Worm (Caenorhabditis elegans) whole organism, midembryonic: ENCODE data around the gene Y75B8A.28.
A peak's percentile ranks its signal among the peaks of the same experiment; 100 is the strongest.

Experiments
- T22C8.4 ChIP-seq: fragments of 200-800 bp; sonication (Bioruptor generic); IDR thresholded peaks from 2 replicates; pipeline ENCODE4 v1.3.6; 2022; ENCODE audit warnings: missing genetic modification characterization, missing compliant biosample characterization
- flt-1 ChIP-seq: fragments of 200-800 bp; sonication (Bioruptor generic); IDR thresholded peaks from 2 replicates; pipeline ENCODE4 v1.3.6; 2022; ENCODE audit warnings: missing genetic modification characterization, missing compliant biosample characterization
- klf-2 ChIP-seq: fragments of 200-800 bp; sonication (Bioruptor generic); conservative IDR thresholded peaks from 2 replicates; pipeline ENCODE4 v1.3.6; 2022; ENCODE audit warnings: missing genetic modification reagents, missing genetic modification characterization, missing compliant biosample characterization
- med-1 ChIP-seq: sonication (generic microtip); optimal IDR thresholded peaks from 2 replicates; lab custom pipeline; 2017; ENCODE audit warnings: missing genetic modification characterization, mild to moderate bottlenecking, missing compliant biosample characterization, antibody characterized with exemption, missing genetic modification reagents; ENCODE audit not compliant: insufficient read depth
- tab-1 ChIP-seq: fragments of 200-800 bp; sonication (Bioruptor generic); IDR thresholded peaks from 2 replicates; pipeline ENCODE4 v1.3.6; 2022; ENCODE audit warnings: missing genetic modification characterization, missing compliant biosample characterization
- ztf-23 ChIP-seq: fragments of 200-800 bp; sonication (Bioruptor generic); IDR thresholded peaks from 2 replicates; pipeline ENCODE4 v1.3.6; 2022; ENCODE audit warnings: missing genetic modification reagents, missing genetic modification characterization, missing compliant biosample characterization
- ztf-29 ChIP-seq: fragments of 200-800 bp; sonication (Bioruptor generic); IDR thresholded peaks from 2 replicates; pipeline ENCODE4 v1.3.6; 2022; ENCODE audit warnings: missing genetic modification reagents, missing genetic modification characterization, missing compliant biosample characterization

- TF ChIP-seq T22C8.4 (peak; percentile 6; the same call in 1 of the 2 replicates), tab-1 (GFP tag; lab: Robert Waterston, UW) (no peak), ztf-29 (GFP tag; lab: Robert Waterston, UW) (no peak), med-1 (GFP tag; lab: Kevin White, UChicago) (no peak), klf-2 (0 out of 2 replicates have a peak, but pooled peaks have one; percentile 15), ztf-23 (GFP tag; lab: Robert Waterston, UW) (no peak), flt-1 (no peak)
Observed at ce11 chrIII:12367891-12368290, 49.0 kb downstream of the Y75B8A.28 start.
